Worm (Caenorhabditis elegans): ENCODE data around the gene inpp-5K.

DNA sequence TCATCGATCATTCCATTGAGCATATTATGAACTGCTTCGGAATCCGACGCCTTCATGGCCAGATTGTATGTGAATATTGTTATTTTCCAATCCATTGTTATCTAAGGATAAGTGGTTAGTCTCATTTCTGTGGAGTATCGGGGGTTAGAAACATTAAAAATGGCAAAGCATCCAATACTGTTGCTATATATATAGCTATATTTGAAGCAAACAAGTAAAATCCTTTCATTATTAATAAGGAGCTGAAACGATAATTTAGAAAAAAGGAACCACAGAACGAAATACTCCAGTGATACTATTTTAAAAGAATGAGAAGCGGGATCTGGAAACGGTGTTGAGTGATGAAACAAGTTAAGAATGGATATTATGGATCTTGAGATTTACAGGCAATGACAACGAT, at the start of gene inpp-5K:
- TF ChIP-seq tbx-8 (GFP tag; optimal IDR thresholded peaks at IDR 0.05) (no peak), unc-39 (tag; optimal IDR thresholded peaks at IDR 0.05) (no peak), flh-1 (GFP tag; optimal IDR thresholded peaks at IDR 0.05) (no peak), unc-62 (GFP tag; optimal IDR thresholded peaks at IDR 0.05) (no peak), nhr-237 (tag; optimal IDR thresholded peaks at IDR 0.05) (no peak), nhr-76 (tag; optimal IDR thresholded peaks at IDR 0.05) (no peak), lsy-2 (tag; optimal IDR thresholded peaks at IDR 0.05) (no peak)

All from whole organism, mixed stage, embryonic.